Worm (Caenorhabditis elegans) whole organism, L1 larva: Measurements from ENCODE around the gene ZC239.3.
"Not testable (repeated sequence)": the region's sequence is repeated elsewhere in the genome, so short reads cannot be mapped to it uniquely, and the experiment has no call there.

Experiments used
- F16B12.6 ChIP-seq: fragments of 150-350 bp; optimal IDR thresholded peaks from 2 replicates; lab custom pipeline; 2014; ENCODE audit warnings: missing biosample characterization, missing genetic modification characterization
- alr-1 ChIP-seq: fragments of 200-800 bp; sonication (Bioruptor generic); optimal IDR thresholded peaks from 2 replicates; lab custom pipeline; 2018; ENCODE audit warnings: borderline replicate concordance, mild to moderate bottlenecking, missing genetic modification characterization, missing compliant biosample characterization
- aly-2 ChIP-seq: fragments of 150-350 bp; optimal IDR thresholded peaks from 2 replicates; lab custom pipeline; 2014; ENCODE audit warnings: missing biosample characterization, missing genetic modification characterization
- blmp-1 ChIP-seq: fragments of 150-350 bp; optimal IDR thresholded peaks from 2 replicates; lab custom pipeline; 2014; ENCODE audit warnings: missing biosample characterization, missing genetic modification characterization
- ceh-8 ChIP-seq: fragments of 200-800 bp; sonication (Bioruptor generic); optimal IDR thresholded peaks from 2 replicates; lab custom pipeline; 2018; ENCODE audit warnings: mild to moderate bottlenecking, missing genetic modification characterization, moderate library complexity, missing compliant biosample characterization
- ceh-82 ChIP-seq, 3 experiments: fragments of 150-350 bp in 1 of 3; sonication (generic microtip) in 2 of 3; optimal IDR thresholded peaks; 2 replicates each; lab custom pipeline; 2014 to 2017; ENCODE audit warnings: missing biosample characterization in 3 of 3, missing genetic modification characterization in 3 of 3
- ceh-90 ChIP-seq: sonication (generic microtip); optimal IDR thresholded peaks from 2 replicates; lab custom pipeline; 2016; ENCODE audit warnings: missing genetic modification characterization, missing compliant biosample characterization
- efl-1 ChIP-seq, 4 experiments: fragments of 150-350 bp; optimal IDR thresholded peaks in 3 of 4; peaks in 1 of 4; 1 replicate in 1 of 4; 2 replicates in 3 of 4; lab custom pipeline; 2014; ENCODE audit warnings: missing biosample characterization in 2 of 4, missing genetic modification characterization in 2 of 4, missing genetic modification reagents in 2 of 4
- efl-3 ChIP-seq: fragments of 200-800 bp; sonication (Bioruptor generic); optimal IDR thresholded peaks from 2 replicates; lab custom pipeline; 2018; ENCODE audit warnings: mild to moderate bottlenecking, missing genetic modification characterization, missing compliant biosample characterization
- elt-2 ChIP-seq: sonication (generic microtip); optimal IDR thresholded peaks from 2 replicates; lab custom pipeline; 2016; ENCODE audit warnings: missing genetic modification characterization, mild to moderate bottlenecking, inconsistent platforms, missing compliant biosample characterization, missing genetic modification reagents
- elt-3 ChIP-seq, 6 experiments: fragments of 150-350 bp in 1 of 6; sonication (generic microtip); optimal IDR thresholded peaks; 2 replicates each; lab custom pipeline; 2017 to 2018; ENCODE audit warnings: missing biosample characterization in 6 of 6, missing genetic modification characterization in 6 of 6, inconsistent platforms in 1 of 6
- ets-5 ChIP-seq: fragments of 200-800 bp; sonication (Bioruptor generic); IDR thresholded peaks from 2 replicates; pipeline ENCODE4 v1.3.6; 2022; ENCODE audit warnings: missing genetic modification characterization, missing compliant biosample characterization
- fkh-4 ChIP-seq: sonication (generic microtip); optimal IDR thresholded peaks from 2 replicates; lab custom pipeline; 2016; ENCODE audit warnings: missing compliant biosample characterization, missing genetic modification characterization, borderline replicate concordance
- fkh-8 ChIP-seq: sonication (generic microtip); optimal IDR thresholded peaks from 2 replicates; lab custom pipeline; 2016; ENCODE audit warnings: mild to moderate bottlenecking, missing genetic modification characterization, missing compliant biosample characterization
- fos-1 ChIP-seq: fragments of 150-350 bp; optimal IDR thresholded peaks from 2 replicates; lab custom pipeline; 2014; ENCODE audit warnings: missing biosample characterization, missing genetic modification characterization
- hlh-17 ChIP-seq: fragments of 200-800 bp; sonication (Bioruptor generic); optimal IDR thresholded peaks from 2 replicates; lab custom pipeline; 2018; ENCODE audit warnings: missing genetic modification characterization, mild to moderate bottlenecking, missing compliant biosample characterization, moderate library complexity, borderline replicate concordance
- hpl-2 ChIP-seq: fragments of 150-350 bp; optimal IDR thresholded peaks from 2 replicates; lab custom pipeline; 2014; ENCODE audit warnings: missing biosample characterization, missing genetic modification reagents, missing genetic modification characterization
- lin-15B ChIP-seq: fragments of 150-350 bp; sonication (generic microtip); optimal IDR thresholded peaks from 3 replicates; lab custom pipeline; 2014; ENCODE audit warnings: missing biosample characterization, missing genetic modification characterization
- mef-2 ChIP-seq: fragments of 150-350 bp; optimal IDR thresholded peaks from 2 replicates; lab custom pipeline; 2014; ENCODE audit warnings: missing biosample characterization, missing genetic modification characterization
- nhr-11 ChIP-seq: fragments of 150-350 bp; optimal IDR thresholded peaks from 2 replicates; lab custom pipeline; 2014; ENCODE audit warnings: missing biosample characterization, missing genetic modification characterization
- nhr-19 ChIP-seq: fragments of 200-800 bp; sonication (Bioruptor generic); conservative IDR thresholded peaks from 2 replicates; pipeline ENCODE4 v1.3.6; 2022; ENCODE audit warnings: missing genetic modification characterization, missing compliant biosample characterization
- nhr-28 ChIP-seq: fragments of 150-350 bp; optimal IDR thresholded peaks from 2 replicates; lab custom pipeline; 2014; ENCODE audit warnings: missing biosample characterization, missing genetic modification characterization
- nhr-77 ChIP-seq: fragments of 150-350 bp; optimal IDR thresholded peaks from 2 replicates; lab custom pipeline; 2014; ENCODE audit warnings: missing biosample characterization, missing genetic modification characterization
- nhr-84 ChIP-seq: sonication (generic microtip); optimal IDR thresholded peaks from 2 replicates; lab custom pipeline; 2017; ENCODE audit warnings: missing biosample characterization, missing genetic modification characterization
- nhr-85 ChIP-seq: sonication (generic microtip); peaks from one replicate; lab custom pipeline; 2016; ENCODE audit warnings: missing genetic modification characterization, inconsistent platforms, missing compliant biosample characterization
- rnt-1 ChIP-seq: sonication (generic microtip); optimal IDR thresholded peaks from 2 replicates; lab custom pipeline; 2016; ENCODE audit warnings: mild to moderate bottlenecking, missing genetic modification characterization, moderate library complexity, missing compliant biosample characterization
- skn-1 ChIP-seq: fragments of 150-350 bp; optimal IDR thresholded peaks from 2 replicates; lab custom pipeline; 2014; ENCODE audit warnings: missing biosample characterization, missing genetic modification characterization
- snu-23 ChIP-seq: sonication (generic microtip); optimal IDR thresholded peaks from 2 replicates; lab custom pipeline; 2016; ENCODE audit warnings: missing genetic modification characterization, missing compliant biosample characterization
- sup-37 ChIP-seq: fragments of 200-800 bp; sonication (Bioruptor generic); optimal IDR thresholded peaks from 2 replicates; lab custom pipeline; 2018; ENCODE audit warnings: mild to moderate bottlenecking, missing genetic modification characterization, missing compliant biosample characterization
- swsn-7 ChIP-seq: sonication (generic microtip); optimal IDR thresholded peaks from 2 replicates; lab custom pipeline; 2016; ENCODE audit warnings: missing genetic modification characterization, missing compliant biosample characterization
- unc-62 ChIP-seq: fragments of 150-350 bp; optimal IDR thresholded peaks from 2 replicates; lab custom pipeline; 2014; ENCODE audit warnings: missing biosample characterization, missing genetic modification reagents, missing genetic modification characterization
- vab-15 ChIP-seq: sonication (generic microtip); optimal IDR thresholded peaks from 2 replicates; lab custom pipeline; 2017; ENCODE audit warnings: missing genotype, mild to moderate bottlenecking, missing genetic modification characterization, missing compliant biosample characterization
- xbp-1 ChIP-seq: sonication (generic microtip); optimal IDR thresholded peaks from 2 replicates; lab custom pipeline; 2016; ENCODE audit warnings: missing genetic modification characterization, missing compliant biosample characterization
- zag-1 ChIP-seq: fragments of 150-350 bp; optimal IDR thresholded peaks from 2 replicates; lab custom pipeline; 2014; ENCODE audit warnings: missing biosample characterization, missing genetic modification characterization
- zip-4 ChIP-seq: fragments of 200-800 bp; sonication (Bioruptor generic); optimal IDR thresholded peaks from 2 replicates; lab custom pipeline; 2018; ENCODE audit warnings: mild to moderate bottlenecking, missing genetic modification characterization, moderate library complexity, missing compliant biosample characterization
- ztf-4 ChIP-seq: fragments of 150-350 bp; optimal IDR thresholded peaks from 2 replicates; lab custom pipeline; 2014; ENCODE audit warnings: missing biosample characterization, missing genetic modification characterization

Gene ZC239.3

DNA sequence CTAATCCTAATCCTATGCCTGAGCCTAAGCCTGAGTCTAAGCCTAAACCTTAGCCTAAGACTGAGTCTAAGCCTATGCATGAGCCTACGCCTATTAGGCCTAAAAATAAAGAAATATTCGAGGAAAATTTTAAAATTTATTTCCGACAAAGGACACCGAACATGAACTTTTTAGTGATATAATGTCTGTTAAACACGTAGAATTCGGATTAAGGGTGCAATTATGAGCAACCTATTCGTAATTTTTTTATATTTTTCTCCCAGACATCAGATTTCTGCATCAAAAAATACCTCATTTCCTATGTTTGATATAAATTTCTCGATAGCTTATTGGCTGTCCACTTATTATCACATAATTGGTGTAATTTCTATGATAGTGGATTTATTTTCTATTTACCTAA lies 26.8 kb upstream of the ZC239.3 start, which contains the start of gene Y27F2A.11:
TSS of gene Y27F2A.11 (plus strand) at position 301 of the 400 bp plus-strand sequence.
- not testable (repeated sequence) for TF ChIP-seq ceh-8; vab-15; ztf-4 (tag; lab: Kevin White, UChicago)

DNA sequence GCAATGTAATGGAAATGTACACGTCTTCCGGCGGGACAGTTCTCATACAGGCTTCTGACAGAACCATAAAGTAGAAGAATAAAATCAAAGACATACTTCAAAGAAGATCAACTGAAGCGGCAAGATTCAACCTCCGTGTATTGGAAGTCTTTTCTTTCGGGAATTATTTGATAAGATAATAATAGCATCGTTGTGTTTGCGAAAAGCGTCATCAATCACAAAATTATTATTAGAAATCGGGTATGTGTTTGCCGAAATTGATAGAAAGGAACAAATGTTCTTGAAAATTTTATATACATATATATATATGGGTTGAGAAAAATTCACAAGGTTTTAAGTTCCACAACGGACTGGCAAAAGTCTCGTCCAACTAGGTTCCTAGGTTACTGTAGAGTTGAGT lies 24.3 kb upstream of the ZC239.3 start, which contains the start of gene Y27F2A.9:
TSS of gene Y27F2A.9 (minus strand) at position 101 of the 400 bp plus-strand sequence.
- TF ChIP-seq nhr-19 (GFP tag; lab: Robert Waterston, UW); sup-37 (GFP tag; lab: Kevin White, UChicago); ceh-8: not testable (repeated sequence)

DNA sequence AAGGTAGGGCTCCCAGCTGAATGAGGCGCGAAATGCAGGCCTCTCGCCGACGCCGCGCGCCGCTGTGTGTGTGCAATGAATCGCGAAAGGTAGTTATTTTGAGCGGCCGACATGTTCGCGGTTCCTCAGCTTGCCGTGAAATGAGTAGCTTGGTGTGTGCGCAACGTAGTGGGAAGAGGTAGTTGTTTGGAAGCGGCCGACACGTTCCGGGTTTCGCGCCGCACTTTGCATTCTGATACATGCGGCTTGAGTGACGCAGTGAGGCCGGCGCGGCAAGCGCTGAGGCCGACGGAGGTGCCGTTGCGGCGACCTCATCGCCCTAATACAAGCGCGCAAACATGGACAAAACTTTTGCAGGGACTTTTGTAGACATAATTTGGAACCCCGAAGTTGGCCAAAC lies 20.1 kb upstream of the ZC239.3 start:
- TF ChIP-seq hpl-2 (GFP tag; lab: Kevin White, UChicago) (no peak), aly-2 (tag; lab: Kevin White, UChicago) (no peak), F16B12.6 (tag; lab: Kevin White, UChicago) (no peak), nhr-11 (tag; lab: Kevin White, UChicago) (no peak), skn-1 (tag; lab: Kevin White, UChicago) (no peak), nhr-77 (no peak), ets-5 (GFP tag; lab: Robert Waterston, UW) (no peak), elt-3 (tag; optimal IDR thresholded peaks at IDR 0.05; lab: Kevin White, UChicago) (no peak), xbp-1 (tag; lab: Kevin White, UChicago) (no peak), snu-23 (GFP tag; lab: Kevin White, UChicago) (no peak), fkh-8 (tag; lab: Kevin White, UChicago) (no peak), ceh-8 (no peak), alr-1 (tag; lab: Kevin White, UChicago) (no peak), zip-4 (GFP tag; lab: Kevin White, UChicago) (no peak), ceh-90 (tag; lab: Kevin White, UChicago) (no peak), fos-1 (tag; lab: Kevin White, UChicago) (no peak), nhr-85 (tag; lab: Kevin White, UChicago) (no peak), mef-2 (no peak), swsn-7 (tag; lab: Kevin White, UChicago) (no peak)

DNA sequence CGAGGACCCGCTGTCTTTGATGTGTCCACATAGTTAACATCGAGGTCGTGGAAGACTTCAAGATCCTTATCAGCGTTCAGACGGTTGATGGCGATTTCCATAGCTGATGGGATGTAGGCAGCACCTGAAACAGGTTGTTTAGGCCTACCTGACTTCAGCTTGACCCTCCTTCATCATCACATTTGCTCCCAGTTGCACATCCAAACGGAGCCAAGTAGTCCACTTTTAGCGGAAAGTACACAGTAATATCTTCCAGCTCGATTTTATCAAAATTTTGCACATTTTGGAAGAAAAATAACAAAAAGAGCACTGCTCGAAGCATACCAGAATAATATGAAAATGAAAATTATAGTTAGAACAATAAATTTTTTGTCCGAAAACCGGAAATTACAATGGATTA lies 18.9 kb upstream of the ZC239.3 start, which contains the start of gene gcy-15:
TSS of gene gcy-15 (minus strand) at position 101 of the 400 bp plus-strand sequence.
- TF ChIP-seq hlh-17 (GFP tag; lab: Kevin White, UChicago) (no peak), fkh-4 (tag; lab: Kevin White, UChicago) (no peak), rnt-1 (no peak), blmp-1 (tag; lab: Kevin White, UChicago) (no peak), ztf-4 (tag; lab: Kevin White, UChicago) (no peak), nhr-28 (tag; lab: Kevin White, UChicago) (no peak), unc-62 (GFP tag; lab: Kevin White, UChicago) (no peak), efl-1 (optimal IDR thresholded peaks at IDR 0.05; lab: Kevin White, UChicago) (no peak), efl-1 (GFP tag; optimal IDR thresholded peaks at IDR 0.05 in 1 of 2; lab: Kevin White, UChicago) (no peak), elt-2 (tag; lab: Kevin White, UChicago) (no peak), efl-3 (no peak), snu-23 (GFP tag; lab: Kevin White, UChicago) (no peak), ceh-82 (tag; optimal IDR thresholded peaks at IDR 0.05; lab: Kevin White, UChicago) (no peak), zag-1 (tag; lab: Kevin White, UChicago) (no peak), lin-15B (tag; lab: Kevin White, UChicago) (no peak), nhr-84 (tag; lab: Kevin White, UChicago) (no peak)
